Worm (Caenorhabditis elegans) whole organism, dauer: ENCODE measurements around the gene srw-55.
"Not testable (repeated sequence)": the region's sequence is repeated elsewhere in the genome, so short reads cannot be mapped to it uniquely, and the experiment has no call there.

Experiments used
- unc-62 ChIP-seq: sonication (generic microtip); optimal IDR thresholded peaks from 2 replicates; lab custom pipeline; 2017; ENCODE audit warnings: missing biosample characterization, missing genetic modification reagents, missing genetic modification characterization

The srw-55 gene

DNA sequence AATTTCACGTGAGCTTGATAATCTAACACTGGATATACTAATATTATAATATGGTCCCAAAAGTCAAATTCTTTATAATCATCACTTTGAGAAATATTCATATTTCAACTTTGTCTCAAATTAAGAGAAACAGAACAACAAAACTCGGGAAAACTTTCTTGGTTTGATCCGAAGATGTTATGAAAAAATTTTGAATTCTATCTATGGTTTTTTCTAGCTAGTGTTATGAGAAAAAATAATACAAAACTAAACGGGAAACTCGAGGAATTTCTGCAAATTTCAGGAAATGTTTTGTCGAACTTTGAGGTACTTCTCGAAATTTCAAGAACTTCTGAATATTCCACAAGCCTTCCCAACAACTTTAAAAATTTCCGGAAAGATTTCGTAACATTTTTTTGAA is 10.7 kb upstream of the srw-55 start, which contains the start of gene srw-59:
srw-59 (minus strand) TSS at position 101 of the 400 bp plus-strand sequence.
- TF ChIP-seq unc-62 (GFP tag; lab: Kevin White, UChicago): no peak

DNA sequence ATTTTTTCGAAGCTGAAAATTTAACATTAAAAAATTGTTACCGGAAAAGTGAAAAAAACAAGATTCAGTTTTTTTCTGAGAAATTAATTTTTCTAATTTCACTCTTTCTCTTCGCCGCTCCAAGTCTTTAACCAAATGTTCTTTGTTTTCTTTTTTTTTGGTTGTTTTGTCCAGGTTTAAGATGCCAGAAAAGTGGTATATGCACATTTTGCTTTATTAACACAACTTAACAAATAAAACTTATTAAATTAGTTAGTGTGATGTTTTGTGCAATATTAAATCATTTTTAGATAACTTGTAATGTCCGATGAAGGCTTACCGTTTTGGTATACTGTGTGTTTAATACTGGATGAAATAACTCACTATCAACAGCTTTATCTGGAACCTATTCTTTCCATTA is 3.0 kb upstream of the srw-55 start, which contains the start of gene srw-53:
srw-53 (plus strand) TSS at position 301 of the 400 bp plus-strand sequence.
- TF ChIP-seq unc-62 (GFP tag; lab: Kevin White, UChicago): no peak

DNA sequence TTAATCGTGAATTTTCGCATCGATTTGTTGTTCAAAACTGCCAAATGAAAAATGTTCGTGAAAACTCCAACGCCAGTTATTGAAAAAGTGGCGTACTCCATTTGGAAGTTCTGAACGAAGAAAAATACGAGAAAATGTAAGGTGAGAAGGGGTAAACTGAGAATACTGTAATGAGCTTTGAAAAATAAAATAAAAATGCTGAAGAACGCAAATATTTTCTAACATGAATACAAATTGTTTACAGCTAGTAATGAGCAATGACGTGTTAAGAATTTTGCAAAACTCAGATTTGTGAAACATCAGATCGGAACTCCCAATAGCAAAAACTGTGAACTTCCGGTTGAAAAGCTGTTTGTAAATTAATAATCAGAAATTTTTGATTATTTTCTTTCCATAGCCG is 7.8 kb downstream of the srw-55 start, which contains the start of gene srw-26:
srw-26 (minus strand) TSS at position 101 of the 400 bp plus-strand sequence.
- TF ChIP-seq unc-62 (GFP tag; lab: Kevin White, UChicago): no peak

DNA sequence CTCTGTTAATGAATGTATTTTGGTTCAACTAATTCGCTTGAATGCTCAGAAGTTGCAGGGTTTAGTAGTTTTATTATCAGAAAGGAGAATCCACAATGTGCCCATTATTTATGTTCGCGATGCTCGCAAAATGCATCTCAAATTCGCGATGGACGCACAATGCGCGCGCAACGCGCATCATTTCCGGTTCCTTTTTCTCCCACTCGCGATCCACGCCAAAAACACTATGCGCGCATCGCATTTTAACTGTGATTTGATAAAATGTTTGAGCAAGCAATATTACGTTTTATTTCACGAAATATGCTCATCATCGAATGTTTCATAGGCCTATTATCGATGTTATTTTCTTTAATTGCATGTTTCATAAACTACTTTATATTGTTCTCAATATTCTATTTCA is 10.3 kb downstream of the srw-55 start, which contains the start of gene srbc-77:
srbc-77 (plus strand) TSS at position 301 of the 400 bp plus-strand sequence.
- not testable (repeated sequence) for TF ChIP-seq unc-62 (GFP tag; lab: Kevin White, UChicago)

DNA sequence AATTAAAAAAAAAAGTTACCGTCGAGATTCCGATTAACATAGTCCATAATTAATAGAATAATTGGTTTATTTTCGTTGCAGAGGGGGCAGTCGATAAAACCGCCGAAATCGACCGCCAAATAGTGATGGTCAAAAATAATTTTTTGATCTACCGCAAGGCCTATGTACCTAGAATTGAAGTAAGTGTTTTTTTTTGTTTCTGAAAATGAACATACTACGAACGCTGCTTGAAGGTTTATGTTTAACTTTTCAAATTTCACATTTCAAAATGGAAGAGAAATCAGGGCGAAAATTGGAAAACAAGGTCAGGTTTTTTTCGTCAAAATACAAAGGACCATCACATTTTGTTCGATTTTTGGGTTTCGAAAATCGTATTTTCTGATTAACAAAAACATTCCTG is 11.8 kb downstream of the srw-55 start, which contains the start of gene pzf-1:
pzf-1 (minus strand) TSS at position 101 of the 400 bp plus-strand sequence.
- TF ChIP-seq unc-62 (GFP tag; lab: Kevin White, UChicago): no peak

DNA sequence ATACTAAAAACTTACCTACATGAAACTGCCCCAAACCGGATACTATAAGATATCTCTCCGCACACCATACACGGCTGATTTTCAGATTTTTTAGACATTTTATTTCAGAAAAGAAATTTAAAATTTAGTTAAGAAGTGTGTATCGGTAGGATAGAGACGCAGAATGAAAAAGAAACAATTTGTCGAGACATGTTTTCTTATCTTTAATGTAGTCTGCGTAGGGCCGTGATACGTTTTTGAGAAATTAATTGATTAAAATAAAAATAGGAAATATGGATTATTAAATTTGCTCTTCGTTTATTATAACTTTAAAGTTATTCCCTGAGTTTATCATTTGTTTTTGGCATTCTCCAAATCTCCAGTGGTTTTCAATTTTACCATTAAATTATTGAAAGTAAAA is 15.8 kb downstream of the srw-55 start, which contains the start of gene nhr-108:
nhr-108 (minus strand) TSS at position 166 of the 400 bp plus-strand sequence.
- TF ChIP-seq unc-62 (GFP tag; lab: Kevin White, UChicago): no peak

DNA sequence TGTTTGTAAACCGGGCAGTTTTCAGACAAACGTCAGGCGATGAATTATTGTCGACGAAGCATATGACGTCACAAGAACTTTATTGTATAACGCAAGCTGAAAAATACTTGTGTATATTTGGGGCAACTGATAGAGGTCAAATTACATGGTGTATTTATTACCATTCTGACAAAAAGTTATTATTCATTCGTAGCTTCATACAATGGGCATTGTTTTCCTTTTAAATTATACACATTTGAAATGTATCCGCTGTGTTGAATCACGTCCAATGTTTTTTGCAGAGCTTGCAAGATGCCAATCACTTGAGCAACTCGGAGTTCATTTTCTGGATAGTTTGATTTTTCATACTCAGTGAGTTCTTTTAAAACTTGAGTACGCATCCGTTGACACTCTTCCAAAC is 17.2 kb downstream of the srw-55 start, which contains the start of gene F35E8.13:
F35E8.13 (plus strand) TSS at position 301 of the 400 bp plus-strand sequence.
- no peak for TF ChIP-seq unc-62 (GFP tag; lab: Kevin White, UChicago)

DNA sequence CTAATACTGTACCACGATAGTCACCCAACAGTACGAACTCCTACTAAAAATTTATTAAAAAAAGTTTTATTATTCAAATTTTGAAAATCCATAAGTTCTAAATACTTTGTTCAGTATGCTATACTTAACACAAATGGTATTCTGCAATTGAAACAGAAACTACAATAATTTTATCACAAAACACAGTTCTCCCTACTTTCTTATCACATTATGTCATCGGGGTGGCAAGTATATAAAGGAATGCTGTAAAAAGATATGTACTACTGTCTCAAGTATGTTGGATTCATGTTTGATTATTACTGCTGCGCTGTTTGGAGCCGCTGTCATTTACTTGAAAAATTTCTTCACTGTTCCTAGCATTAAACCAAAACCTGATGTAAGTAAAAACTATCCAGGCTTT is 19.1 kb downstream of the srw-55 start, which contains the start of gene cdr-1:
cdr-1 (plus strand) TSS at position 208 of the 400 bp plus-strand sequence.
- TF ChIP-seq unc-62 (GFP tag; lab: Kevin White, UChicago): no peak

DNA sequence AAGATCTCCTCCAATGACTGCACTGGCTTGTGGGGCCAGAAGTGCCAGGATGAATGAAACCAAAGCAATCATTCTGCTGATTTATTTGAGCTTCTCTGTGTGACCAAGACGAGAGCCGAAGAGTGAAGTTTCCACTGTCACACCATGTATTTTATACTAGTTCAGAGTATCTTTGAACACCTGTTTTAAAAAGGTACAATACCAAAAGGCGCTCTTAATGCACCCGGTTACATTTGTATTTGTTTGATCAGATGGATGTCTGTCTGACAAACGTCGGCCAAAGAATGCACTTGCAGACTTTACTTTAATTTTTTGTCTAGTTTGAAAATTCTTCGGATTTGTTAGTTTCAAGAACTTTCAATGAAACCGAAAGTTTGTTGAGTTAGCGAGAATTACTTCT is 19.9 kb downstream of the srw-55 start, which contains the start of gene F35E8.10:
F35E8.10 (minus strand) TSS at position 101 of the 400 bp plus-strand sequence.
- no peak for TF ChIP-seq unc-62 (GFP tag; lab: Kevin White, UChicago)

DNA sequence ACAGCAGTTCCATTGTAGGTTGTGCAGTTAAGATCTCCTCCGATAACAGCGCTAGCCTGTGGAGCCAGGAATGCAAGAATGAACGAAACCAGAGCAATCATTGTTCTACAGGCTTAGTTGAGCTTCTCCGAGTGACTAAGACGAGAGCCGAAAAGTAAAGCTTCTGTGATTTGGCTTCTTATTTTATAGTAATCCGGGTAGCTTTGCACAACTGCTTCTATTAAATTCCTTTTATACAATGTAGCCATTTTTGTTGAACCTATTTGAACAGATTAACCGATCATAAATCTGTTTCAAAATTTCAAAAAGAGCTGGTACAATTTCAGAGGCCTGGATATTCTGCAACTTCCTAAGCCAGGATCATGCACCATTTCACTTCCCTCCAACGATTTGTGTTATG is 22.7 kb downstream of the srw-55 start, which contains the start of gene F35E8.9:
F35E8.9 (minus strand) TSS at position 101 of the 400 bp plus-strand sequence.
- no peak for TF ChIP-seq unc-62 (GFP tag; lab: Kevin White, UChicago)

DNA sequence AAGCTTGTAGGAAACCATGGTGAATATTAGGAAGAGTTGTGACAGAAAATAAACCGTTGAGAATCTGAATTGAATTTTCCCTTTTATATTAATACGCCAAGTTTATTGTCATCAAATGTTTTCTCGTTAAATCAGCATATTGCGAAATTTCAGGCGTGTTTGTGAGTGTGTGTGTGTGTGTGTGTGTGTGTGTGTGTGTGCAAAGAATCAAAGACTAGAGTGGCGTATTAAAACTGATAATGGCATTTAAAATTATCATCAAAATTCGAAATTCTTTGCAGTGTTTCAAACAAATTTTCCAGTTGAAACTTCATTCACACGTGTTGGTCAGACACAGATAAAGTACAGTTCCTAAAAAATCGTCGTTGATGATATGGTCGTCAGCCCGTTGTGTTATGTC is 24.2 kb downstream of the srw-55 start, which contains the start of gene gst-38:
gst-38 (minus strand) TSS at position 152 of the 400 bp plus-strand sequence.
- TF ChIP-seq unc-62 (GFP tag; lab: Kevin White, UChicago): no peak

DNA sequence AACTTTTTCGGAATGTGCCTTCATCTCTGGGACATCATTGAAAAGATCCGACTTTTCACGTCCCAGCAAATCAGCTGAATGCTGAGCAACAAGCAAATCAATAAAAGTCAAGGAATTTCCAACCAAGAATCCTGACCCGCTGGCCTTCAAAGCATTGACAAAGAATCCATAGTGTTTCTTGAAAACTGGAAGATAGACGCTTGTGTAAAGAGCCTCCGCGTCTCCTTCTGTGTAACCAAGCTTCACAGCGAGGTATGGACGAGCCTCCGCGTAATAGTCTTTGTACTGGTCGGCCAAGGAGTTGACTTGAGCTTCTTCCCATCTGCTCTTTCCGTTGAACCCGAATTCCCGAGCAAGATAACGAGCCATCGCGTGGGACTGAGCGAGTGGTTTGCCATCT is 24.8 kb downstream of the srw-55 start:
- no peak for TF ChIP-seq unc-62 (GFP tag; lab: Kevin White, UChicago)

DNA sequence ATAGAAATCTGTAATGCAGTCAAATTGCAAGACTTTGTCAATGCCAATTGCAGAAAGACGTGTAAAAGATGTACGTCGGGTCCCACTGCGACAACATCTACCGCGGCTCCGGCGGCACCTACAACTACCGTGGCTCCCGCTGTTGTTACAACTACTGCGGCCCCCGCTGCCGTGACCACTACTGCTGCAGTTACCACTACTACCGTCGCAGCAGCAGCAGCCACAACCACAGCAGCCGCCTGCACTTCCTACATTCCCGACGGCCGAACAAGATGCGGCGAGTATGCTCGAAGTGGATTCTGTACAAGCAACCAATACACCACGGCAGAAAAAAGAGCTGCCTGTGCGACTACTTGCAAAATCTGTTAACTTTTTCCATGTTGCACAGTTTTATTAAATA is 25.4 kb downstream of the srw-55 start:
- TF ChIP-seq unc-62 (GFP tag; lab: Kevin White, UChicago): no peak

DNA sequence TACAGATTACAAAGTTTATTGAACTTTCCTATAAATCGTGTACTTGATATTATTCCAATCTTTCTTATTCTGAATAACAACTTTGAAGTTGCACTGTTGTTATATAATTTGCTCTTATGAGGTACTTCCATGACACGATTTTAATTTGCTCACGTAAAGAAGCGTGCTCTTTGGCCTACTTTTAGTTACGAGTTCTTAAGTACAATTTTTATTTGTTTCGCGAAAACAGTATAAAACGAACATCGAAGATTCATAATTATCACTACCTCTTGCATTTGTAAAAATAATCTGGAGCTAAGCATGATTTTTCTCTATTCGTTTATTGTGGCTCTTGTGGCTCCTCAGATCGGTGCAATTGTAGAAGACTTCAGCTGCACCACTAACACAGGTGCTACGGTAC is 26.4 kb downstream of the srw-55 start, which contains the start of gene F35E8.7:
F35E8.7 (plus strand) TSS at position 301 of the 400 bp plus-strand sequence.
- no peak for TF ChIP-seq unc-62 (GFP tag; lab: Kevin White, UChicago)

DNA sequence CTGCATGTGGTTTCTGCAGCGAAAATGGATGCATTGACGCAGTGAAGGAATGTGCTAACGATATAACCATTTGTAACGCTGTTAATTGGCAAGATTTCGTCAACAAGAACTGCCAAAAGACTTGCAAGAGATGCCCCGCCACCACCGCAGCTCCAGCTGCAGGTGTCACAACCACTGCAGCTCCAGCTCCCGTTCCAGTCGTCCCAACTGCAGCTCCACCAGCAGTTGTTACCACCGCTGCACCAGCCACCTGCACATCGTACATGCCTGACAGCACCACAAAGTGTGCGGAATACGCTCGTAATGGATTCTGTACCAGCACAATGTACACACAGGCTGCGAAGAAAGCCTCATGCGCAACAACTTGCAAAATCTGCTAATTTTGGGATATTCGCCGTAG is 27.5 kb downstream of the srw-55 start:
- no peak for TF ChIP-seq unc-62 (GFP tag; lab: Kevin White, UChicago)

DNA sequence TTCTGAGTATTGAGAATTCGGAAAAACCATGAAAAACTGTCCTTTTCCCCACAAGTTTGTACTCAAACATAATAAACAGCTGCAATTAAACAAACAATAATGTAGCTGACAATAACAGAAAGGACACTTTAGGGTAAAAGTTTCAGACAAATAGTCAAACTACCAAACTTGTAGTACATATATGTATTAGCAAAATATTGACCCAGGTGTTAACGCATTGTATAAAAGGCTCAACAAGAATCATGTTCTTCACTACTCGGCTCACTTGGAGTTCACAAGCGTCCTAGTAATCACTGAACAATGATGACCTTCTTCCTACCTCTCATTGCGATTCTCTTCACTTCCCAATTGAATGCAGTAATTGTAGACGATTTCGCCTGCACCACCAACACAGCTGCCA is 28.3 kb downstream of the srw-55 start, which contains the start of gene F35E8.6:
F35E8.6 (plus strand) TSS at position 301 of the 400 bp plus-strand sequence.
- no peak for TF ChIP-seq unc-62 (GFP tag; lab: Kevin White, UChicago)

DNA sequence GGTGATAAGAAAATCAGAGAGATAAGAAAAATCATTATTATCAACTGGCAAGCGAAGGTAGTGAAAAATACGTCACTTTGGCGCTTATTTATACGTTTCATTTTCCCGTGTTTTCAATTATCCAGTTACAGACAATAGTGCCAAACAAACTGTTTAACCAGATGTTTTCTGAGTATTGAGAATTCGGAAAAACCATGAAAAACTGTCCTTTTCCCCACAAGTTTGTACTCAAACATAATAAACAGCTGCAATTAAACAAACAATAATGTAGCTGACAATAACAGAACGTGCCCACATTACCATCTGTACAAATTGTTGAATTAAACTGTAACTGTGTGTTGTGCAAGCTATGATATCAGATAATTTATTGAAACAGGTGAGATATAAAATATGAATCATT is 34.6 kb downstream of the srw-55 start, which contains the start of the genes F35E8.1 and F35E8.2:
F35E8.1 (minus strand) TSS at position 101 of the 400 bp plus-strand sequence.
F35E8.2 (plus strand) TSS at position 132 of the 400 bp plus-strand sequence.
- TF ChIP-seq unc-62 (GFP tag; lab: Kevin White, UChicago): not testable (repeated sequence)
